Fruit fly (Drosophila melanogaster): ENCODE measurements around the gene Muc12Ea.
"Not testable (repeated sequence)": the region's sequence is repeated elsewhere in the genome, so short reads cannot be mapped to it uniquely, and the experiment has no call there.

Muc12Ea gene

dm6 chrX:14277435-14277834 is at the start of gene Muc12Ea:
Gene Muc12Ea (plus strand): TSS chrX:14277735.
- no peak for TF ChIP-seq noc (tag; optimal IDR thresholded peaks at IDR 0.05)

- TF ChIP-seq noc (tag; optimal IDR thresholded peaks at IDR 0.05), result no peak
These were observed 43.6 kb upstream of the Muc12Ea start, which contains the start of gene CG42271 for dm6 chrX:14233843-14234337. Gene CG42271 (minus strand): TSS chrX:14234066.

dm6 chrX:14234468-14234867 is 43.1 kb upstream of the Muc12Ea start:
- TF ChIP-seq noc (tag; optimal IDR thresholded peaks at IDR 0.05), result no peak

dm6 chrX:14237873-14238394 is 39.6 kb upstream of the Muc12Ea start, which contains the start of the genes Fbxl4 and Dus2:
Gene Fbxl4 (minus strand): TSS chrX:14237923.
Gene Dus2 (plus strand): TSS chrX:14237988.
- peak; percentile 88 for TF ChIP-seq noc (tag; optimal IDR thresholded peaks at IDR 0.05)

- no peak for TF ChIP-seq noc (tag; optimal IDR thresholded peaks at IDR 0.05)
These were observed 35.1 kb upstream of the Muc12Ea start, which contains the start of gene mRNA-cap for dm6 chrX:14242479-14242878. Gene mRNA-cap (minus strand): TSS chrX:14242822.

- TF ChIP-seq noc (tag; optimal IDR thresholded peaks at IDR 0.05), result no peak
These were observed 34.4 kb upstream of the Muc12Ea start, which contains the start of gene CG32599 for dm6 chrX:14242941-14243736. Gene CG32599 (plus strand): TSS chrX:14243686.

- TF ChIP-seq noc (tag; optimal IDR thresholded peaks at IDR 0.05), result no peak
These were observed 30.3 kb upstream of the Muc12Ea start, which contains the start of gene mud for dm6 chrX:14247035-14247786. Gene mud (plus strand): TSS chrX:14247732.

dm6 chrX:14260863-14261262 is 16.7 kb upstream of the Muc12Ea start, which contains the start of the genes CG46317 and Tat:
Gene CG46317 (plus strand): TSS chrX:14261223.
Gene Tat (plus strand): TSS chrX:14261223.
- no peak for TF ChIP-seq noc (tag; optimal IDR thresholded peaks at IDR 0.05)

dm6 chrX:14265149-14265548 is 12.4 kb upstream of the Muc12Ea start:
- no peak for TF ChIP-seq noc (tag; optimal IDR thresholded peaks at IDR 0.05)

- TF ChIP-seq noc (tag; optimal IDR thresholded peaks at IDR 0.05), result no peak
These were observed 11.5 kb upstream of the Muc12Ea start, which contains the start of the genes CG13404 and na for dm6 chrX:14266075-14266474. Gene CG13404 (minus strand): TSS chrX:14266250. Gene na (plus strand): TSS chrX:14266367.

dm6 chrX:14289293-14289692 is 11.8 kb downstream of the Muc12Ea start, which contains the start of gene CG9400:
Gene CG9400 (minus strand): TSS chrX:14289393.
- no peak for TF ChIP-seq noc (tag; optimal IDR thresholded peaks at IDR 0.05)

- TF ChIP-seq noc (tag; optimal IDR thresholded peaks at IDR 0.05), result not testable (repeated sequence)
These were observed 37.9 kb downstream of the Muc12Ea start, which contains the start of gene betaNACtes2 for dm6 chrX:14315483-14315882. Gene betaNACtes2 (minus strand): TSS chrX:14315583.

dm6 chrX:14317050-14317449 is 39.5 kb downstream of the Muc12Ea start, which contains the start of gene betaNACtes6:
Gene betaNACtes6 (minus strand): TSS chrX:14317150.
- not testable (repeated sequence) for TF ChIP-seq noc (tag; optimal IDR thresholded peaks at IDR 0.05)

- TF ChIP-seq noc (tag; optimal IDR thresholded peaks at IDR 0.05), result no peak
These were observed 44.4 kb downstream of the Muc12Ea start, which contains the start of gene dpr8 for dm6 chrX:14321963-14322362. Gene dpr8 (plus strand): TSS chrX:14322226.

dm6 chrX:14331490-14332182 is 54.1 kb downstream of the Muc12Ea start:
- no peak for TF ChIP-seq noc (tag; optimal IDR thresholded peaks at IDR 0.05)
